Worm (Caenorhabditis elegans) whole organism, midembryonic: Measurements from ENCODE around the gene F19B10.6.

ENCODE experiments used
- cog-1 ChIP-seq: sonication (generic microtip); optimal IDR thresholded peaks from 2 replicates; lab custom pipeline; 2016; ENCODE audit warnings: missing genetic modification characterization, missing compliant biosample characterization
- flt-1 ChIP-seq: fragments of 200-800 bp; sonication (Bioruptor generic); IDR thresholded peaks from 2 replicates; pipeline ENCODE4 v1.3.6; 2022; ENCODE audit warnings: missing genetic modification characterization, missing compliant biosample characterization
- med-1 ChIP-seq: sonication (generic microtip); optimal IDR thresholded peaks from 2 replicates; lab custom pipeline; 2017; ENCODE audit warnings: missing genetic modification characterization, mild to moderate bottlenecking, missing compliant biosample characterization, antibody characterized with exemption, missing genetic modification reagents; ENCODE audit not compliant: insufficient read depth
- tab-1 ChIP-seq: fragments of 200-800 bp; sonication (Bioruptor generic); IDR thresholded peaks from 2 replicates; pipeline ENCODE4 v1.3.6; 2022; ENCODE audit warnings: missing genetic modification characterization, missing compliant biosample characterization
- ztf-23 ChIP-seq: fragments of 200-800 bp; sonication (Bioruptor generic); IDR thresholded peaks from 2 replicates; pipeline ENCODE4 v1.3.6; 2022; ENCODE audit warnings: missing genetic modification reagents, missing genetic modification characterization, missing compliant biosample characterization

ce11 chrII:3663796-3664195 lies at the start of gene F19B10.6:
- TF ChIP-seq ztf-23 (GFP tag; lab: Robert Waterston, UW) = no peak
- TF ChIP-seq med-1 = no peak
- TF ChIP-seq flt-1 (GFP tag; lab: Robert Waterston, UW) = no peak
- no peak for TF ChIP-seq tab-1 (GFP tag; lab: Robert Waterston, UW)
- TF ChIP-seq cog-1 (tag; lab: Kevin White, UChicago) = no peak
